Fruit fly (Drosophila melanogaster) whole organism, embryonic: ENCODE results near the gene CG8526.

Source experiments
- Abd-B ChIP-seq: fragments of 200-800 bp; sonication (Bioruptor generic); optimal IDR thresholded peaks from 2 replicates; lab custom pipeline; 2018; ENCODE audit warnings: missing biosample characterization, mild to moderate bottlenecking, missing genetic modification characterization, moderate library complexity
- Adf1 ChIP-seq: fragments of 200-800 bp; sonication (Bioruptor generic); IDR thresholded peaks from 2 replicates; pipeline ENCODE4 v1.3.6; 2022; ENCODE audit warnings: missing biosample characterization, missing genetic modification characterization
- CG10274 ChIP-seq: fragments of 200-800 bp; sonication (Bioruptor generic); optimal IDR thresholded peaks from 3 replicates; lab custom pipeline; 2017; ENCODE audit warnings: missing biosample characterization, mild to moderate bottlenecking, missing genetic modification characterization
- CG10431 ChIP-seq: fragments of 200-800 bp; sonication (Bioruptor generic); optimal IDR thresholded peaks from 3 replicates; lab custom pipeline; 2018; ENCODE audit warnings: missing biosample characterization, mild to moderate bottlenecking, missing genetic modification characterization
- CG10979 ChIP-seq: fragments of 200-800 bp; sonication (Bioruptor generic); optimal IDR thresholded peaks from 2 replicates; lab custom pipeline; 2018; ENCODE audit warnings: missing biosample characterization, mild to moderate bottlenecking, missing genetic modification characterization, moderate library complexity
- CG11093 ChIP-seq: fragments of 200-800 bp; sonication (Bioruptor generic); IDR thresholded peaks from 3 replicates; pipeline ENCODE4 v1.3.6; 2022; ENCODE audit warnings: missing biosample characterization, missing genetic modification characterization
- CG11560 ChIP-seq: fragments of 200-800 bp; sonication (Bioruptor generic); IDR thresholded peaks from 3 replicates; pipeline ENCODE4 v1.3.6; 2022; ENCODE audit warnings: missing biosample characterization, missing genetic modification characterization
- CG12391 ChIP-seq: fragments of 200-800 bp; sonication (Bioruptor generic); optimal IDR thresholded peaks from 3 replicates; lab custom pipeline; 2018; ENCODE audit warnings: missing biosample characterization, mild to moderate bottlenecking, missing genetic modification characterization, moderate library complexity
- CG13424 ChIP-seq: fragments of 200-800 bp; sonication (Bioruptor generic); optimal IDR thresholded peaks from 2 replicates; lab custom pipeline; 2019; ENCODE audit warnings: missing biosample characterization, mild to moderate bottlenecking, missing genetic modification characterization, moderate library complexity
- CG14667 ChIP-seq: fragments of 200-800 bp; sonication (Bioruptor generic); IDR thresholded peaks from 2 replicates; pipeline ENCODE4 v1.3.6; 2022; ENCODE audit warnings: missing biosample characterization, missing genetic modification characterization
- CG16863 ChIP-seq: fragments of 200-800 bp; sonication (Bioruptor generic); optimal IDR thresholded peaks from 3 replicates; lab custom pipeline; 2016; ENCODE audit warnings: missing biosample characterization, missing genetic modification characterization
- CG17359 ChIP-seq: fragments of 200-800 bp; sonication (Bioruptor generic); optimal IDR thresholded peaks from 3 replicates; lab custom pipeline; 2018; ENCODE audit warnings: missing biosample characterization, mild to moderate bottlenecking, missing genetic modification characterization, moderate library complexity
- CG2875 ChIP-seq: fragments of 200-800 bp; sonication (Bioruptor generic); optimal IDR thresholded peaks from 2 replicates; lab custom pipeline; 2017; ENCODE audit warnings: missing biosample characterization, mild to moderate bottlenecking, missing genetic modification characterization, missing genetic modification reagents
- CG6689 ChIP-seq: fragments of 200-800 bp; sonication (Bioruptor generic); IDR thresholded peaks from 2 replicates; pipeline ENCODE4 v1.3.6; 2022; ENCODE audit warnings: missing biosample characterization, missing genetic modification characterization
- CG6813 ChIP-seq: fragments of 200-800 bp; sonication (Bioruptor generic); optimal IDR thresholded peaks from 2 replicates; lab custom pipeline; 2017; ENCODE audit warnings: missing biosample characterization, missing genetic modification characterization, mild to moderate bottlenecking, moderate library complexity, missing genetic modification reagents
- CG7786 ChIP-seq: fragments of 200-800 bp; sonication (Bioruptor generic); optimal IDR thresholded peaks from 2 replicates; lab custom pipeline; 2016; ENCODE audit warnings: missing biosample characterization, missing genetic modification characterization
- CG7928 ChIP-seq: fragments of 200-800 bp; sonication (Bioruptor generic); optimal IDR thresholded peaks from 2 replicates; lab custom pipeline; 2017; ENCODE audit warnings: missing biosample characterization, mild to moderate bottlenecking, missing genetic modification characterization
- CG8281 ChIP-seq: fragments of 200-800 bp; sonication (Bioruptor generic); optimal IDR thresholded peaks from 2 replicates; lab custom pipeline; 2018; ENCODE audit warnings: missing biosample characterization, mild to moderate bottlenecking, missing genetic modification characterization, moderate library complexity
- CG8388 ChIP-seq: fragments of 200-800 bp; sonication (Bioruptor generic); optimal IDR thresholded peaks from 2 replicates; lab custom pipeline; 2019; ENCODE audit warnings: missing biosample characterization, mild to moderate bottlenecking, missing genetic modification characterization, moderate library complexity
- CG8765 ChIP-seq: fragments of 200-800 bp; sonication (Bioruptor generic); IDR thresholded peaks from 2 replicates; pipeline ENCODE4 v1.3.6; 2022; ENCODE audit warnings: missing biosample characterization, missing genetic modification characterization
- Drgx ChIP-seq: fragments of 200-800 bp; sonication (Bioruptor generic); IDR thresholded peaks from 2 replicates; pipeline ENCODE4 v1.3.6; 2022; ENCODE audit warnings: missing biosample characterization, missing genetic modification characterization
- Fer1 ChIP-seq: fragments of 200-800 bp; sonication (Bioruptor generic); optimal IDR thresholded peaks from 2 replicates; lab custom pipeline; 2017; ENCODE audit warnings: missing biosample characterization, mild to moderate bottlenecking, missing genetic modification characterization
- Gsc ChIP-seq: fragments of 200-800 bp; sonication (Bioruptor generic); IDR thresholded peaks from 2 replicates; pipeline ENCODE4 v1.3.6; 2022; ENCODE audit warnings: missing biosample characterization, missing genetic modification characterization
- HHEX ChIP-seq: fragments of 200-800 bp; sonication (Bioruptor generic); optimal IDR thresholded peaks from 3 replicates; lab custom pipeline; 2017; ENCODE audit warnings: missing biosample characterization, mild to moderate bottlenecking, missing genetic modification characterization, missing genetic modification reagents
- Hmr ChIP-seq: fragments of 200-800 bp; sonication (Bioruptor generic); optimal IDR thresholded peaks from 3 replicates; lab custom pipeline; 2017; ENCODE audit warnings: mild to moderate bottlenecking, missing biosample characterization, missing genetic modification reagents, missing genetic modification characterization
- Hsf ChIP-seq: fragments of 200-800 bp; sonication (Bioruptor generic); optimal IDR thresholded peaks from 3 replicates; lab custom pipeline; 2016; ENCODE audit warnings: missing biosample characterization, missing genetic modification characterization
- Mrtf ChIP-seq: fragments of 200-800 bp; sonication (Bioruptor generic); IDR thresholded peaks from 3 replicates; pipeline ENCODE4 v1.3.6; 2022; ENCODE audit warnings: missing biosample characterization, missing genetic modification characterization
- NC2β ChIP-seq: fragments of 200-800 bp; sonication (Bioruptor generic); optimal IDR thresholded peaks from 2 replicates; lab custom pipeline; 2016; ENCODE audit warnings: missing biosample characterization, missing genetic modification characterization
- NFAT ChIP-seq: fragments of 200-800 bp; sonication (Bioruptor generic); IDR thresholded peaks from 2 replicates; pipeline ENCODE4 v1.3.6; 2022; ENCODE audit warnings: missing biosample characterization, missing genetic modification characterization
- NK7.1 ChIP-seq: fragments of 200-800 bp; sonication (Bioruptor generic); optimal IDR thresholded peaks from 3 replicates; lab custom pipeline; 2016; ENCODE audit warnings: missing biosample characterization, missing genetic modification characterization
- NfI ChIP-seq: fragments of 200-800 bp; sonication (Bioruptor generic); optimal IDR thresholded peaks from 3 replicates; lab custom pipeline; 2018; ENCODE audit warnings: missing biosample characterization, mild to moderate bottlenecking, missing genetic modification characterization, moderate library complexity
- PHDP ChIP-seq: fragments of 200-800 bp; sonication (Bioruptor generic); optimal IDR thresholded peaks from 3 replicates; lab custom pipeline; 2018; ENCODE audit warnings: missing biosample characterization, mild to moderate bottlenecking, missing genetic modification characterization, moderate library complexity
- Tbp ChIP-seq: fragments of >200 bp; optimal IDR thresholded peaks from 2 replicates; lab custom pipeline; 2018; ENCODE audit warnings: missing biosample characterization, missing genetic modification characterization
- ato ChIP-seq: fragments of 200-800 bp; sonication (Bioruptor generic); IDR thresholded peaks from 2 replicates; pipeline ENCODE4 v1.3.6; 2022; ENCODE audit warnings: missing biosample characterization, missing genetic modification characterization; ENCODE audit not compliant: partially characterized antibody
- bab2 ChIP-seq: fragments of 200-800 bp; sonication (Bioruptor generic); optimal IDR thresholded peaks from 2 replicates; lab custom pipeline; 2016; ENCODE audit warnings: missing biosample characterization, missing genetic modification characterization
- crc ChIP-seq: fragments of 200-800 bp; sonication (Bioruptor generic); optimal IDR thresholded peaks from 2 replicates; lab custom pipeline; 2016; ENCODE audit warnings: missing biosample characterization, missing genetic modification characterization
- crp ChIP-seq, 2 experiments: fragments of 200-800 bp; sonication (Bioruptor generic); optimal IDR thresholded peaks; 2 replicates in 1 of 2; 3 replicates in 1 of 2; lab custom pipeline; 2017; ENCODE audit warnings: missing biosample characterization in 2 of 2, missing genetic modification characterization in 2 of 2, mild to moderate bottlenecking in 1 of 2, moderate library complexity in 1 of 2
- jumu ChIP-seq: fragments of 200-800 bp; sonication (Bioruptor generic); optimal IDR thresholded peaks from 3 replicates; lab custom pipeline; 2016; ENCODE audit warnings: missing biosample characterization, missing genetic modification characterization
- ken ChIP-seq: fragments of 200-800 bp; sonication (Bioruptor generic); IDR thresholded peaks from 3 replicates; pipeline ENCODE4 v1.3.6; 2022; ENCODE audit warnings: missing biosample characterization, missing genetic modification characterization
- lbe ChIP-seq: fragments of 200-800 bp; sonication (Bioruptor generic); optimal IDR thresholded peaks from 2 replicates; lab custom pipeline; 2016; ENCODE audit warnings: missing biosample characterization, mild to moderate bottlenecking, missing genetic modification characterization
- luna ChIP-seq: fragments of 200-800 bp; sonication (Bioruptor generic); optimal IDR thresholded peaks from 2 replicates; lab custom pipeline; 2016; ENCODE audit warnings: missing biosample characterization, missing genetic modification characterization
- mirr ChIP-seq: fragments of 200-800 bp; sonication (Bioruptor generic); optimal IDR thresholded peaks from 3 replicates; lab custom pipeline; 2018; ENCODE audit warnings: missing biosample characterization, mild to moderate bottlenecking, missing genetic modification characterization
- pita ChIP-seq: fragments of 200-800 bp; sonication (Bioruptor generic); optimal IDR thresholded peaks from 2 replicates; lab custom pipeline; 2017; ENCODE audit warnings: missing biosample characterization, mild to moderate bottlenecking, missing genetic modification characterization
- row ChIP-seq: fragments of 200-800 bp; sonication (Bioruptor generic); IDR thresholded peaks from 3 replicates; pipeline ENCODE4 v1.3.6; 2022; ENCODE audit warnings: missing biosample characterization, missing genetic modification characterization
- tap ChIP-seq: fragments of 200-800 bp; optimal IDR thresholded peaks from 3 replicates; lab custom pipeline; 2019; ENCODE audit warnings: missing biosample characterization, mild to moderate bottlenecking, missing genetic modification characterization, moderate library complexity
- tin ChIP-seq: fragments of 200-800 bp; sonication (Bioruptor generic); optimal IDR thresholded peaks from 3 replicates; lab custom pipeline; 2016; ENCODE audit warnings: missing biosample characterization, missing genetic modification characterization
- tna ChIP-seq: fragments of 200-800 bp; sonication (Bioruptor generic); IDR thresholded peaks from 2 replicates; pipeline ENCODE4 v1.3.6; 2022; ENCODE audit warnings: missing biosample characterization, missing genetic modification characterization; ENCODE audit not compliant: partially characterized antibody
- trem ChIP-seq: fragments of 200-800 bp; optimal IDR thresholded peaks from 3 replicates; lab custom pipeline; 2019; ENCODE audit warnings: missing biosample characterization, mild to moderate bottlenecking, missing genetic modification characterization, moderate library complexity
- wor ChIP-seq: fragments of 200-800 bp; sonication (Bioruptor generic); IDR thresholded peaks from 2 replicates; pipeline ENCODE4 v1.3.6; 2022; ENCODE audit warnings: missing biosample characterization, missing genetic modification characterization

CG8526 gene

dm6 chr3R:9800644-9801330 lies at the start of gene CG8526, which contains the start of gene CG9467:
Gene CG8526 (plus strand): TSS chr3R:9801280.
Gene CG9467 (minus strand): TSS chr3R:9801026.
- TF ChIP-seq Hmr (GFP tag; lab: Kevin White, UChicago) (peak; percentile 74), lbe (GFP tag; lab: Kevin White, UChicago) (peak; percentile 65), CG8765 (peak; percentile 51), Adf1 (no peak; the same call in 1 of the 2 replicates), tap (tag; lab: Kevin White, UChicago) (no peak), Drgx (GFP tag; lab: Robert Waterston, UW) (no peak), pita (GFP tag; lab: Kevin White, UChicago) (no peak), NFAT (peak; percentile 64), Tbp (GFP tag; lab: Kevin White, UChicago) (no peak), mirr (no peak), CG11093 (0 out of 3 replicates have a peak, but pooled peaks have one; percentile 41), CG7928 (GFP tag; lab: Kevin White, UChicago) (peak; percentile 76), HHEX (GFP tag; lab: Kevin White, UChicago) (peak; percentile 60), Hsf (GFP tag; lab: Kevin White, UChicago) (peak; percentile 60), crc (GFP tag; lab: Kevin White, UChicago) (no peak), crp (GFP tag; optimal IDR thresholded peaks at IDR 0.05; lab: Kevin White, UChicago) (peak in 1 of 2 experiments; percentile 15), CG8388 (GFP tag; lab: Kevin White, UChicago) (peak; percentile 68), CG8281 (tag; lab: Kevin White, UChicago) (no peak), CG2875 (GFP tag; lab: Kevin White, UChicago) (no peak), PHDP (tag; lab: Kevin White, UChicago) (peak; percentile 50), CG10431 (GFP tag; lab: Kevin White, UChicago) (no peak), CG13424 (peak; percentile 82), Gsc (GFP tag; lab: Robert Waterston, UW) (no peak), luna (GFP tag; lab: Kevin White, UChicago) (no peak), CG14667 (GFP tag; lab: Robert Waterston, UW) (peak; percentile 48), CG16863 (GFP tag; lab: Kevin White, UChicago) (no peak), ken (peak; percentile 35; the same call in 1 of the 3 replicates), tna (GFP tag; lab: Robert Waterston, UW) (no peak; the same call in 1 of the 2 replicates), NK7.1 (no peak), trem (tag; lab: Kevin White, UChicago) (peak; percentile 79), Mrtf (GFP tag; lab: Robert Waterston, UW) (0 out of 3 replicates have a peak, but pooled peaks have one; percentile 9), CG11560 (tag; lab: Robert Waterston, UW) (0 out of 3 replicates have a peak, but pooled peaks have one; percentile 43), jumu (GFP tag; lab: Kevin White, UChicago) (no peak), row (GFP tag; lab: Robert Waterston, UW) (peak; percentile 97), CG12391 (tag; lab: Kevin White, UChicago) (peak; percentile 82), tin (GFP tag; lab: Kevin White, UChicago) (peak; percentile 76), CG10979 (tag; lab: Kevin White, UChicago) (peak; percentile 38), ato (GFP tag; lab: Robert Waterston, UW) (no peak), CG17359 (tag; lab: Kevin White, UChicago) (peak; percentile 51), Abd-B (GFP tag; lab: Kevin White, UChicago) (peak; percentile 87), bab2 (peak; percentile 49), NfI (GFP tag; lab: Kevin White, UChicago) (peak; percentile 68), NC2β (no peak), Fer1 (peak; percentile 53), CG10274 (GFP tag; lab: Kevin White, UChicago) (no peak), CG6813 (GFP tag; lab: Kevin White, UChicago) (no peak), CG7786 (GFP tag; lab: Kevin White, UChicago) (no peak), wor (no peak), CG6689 (GFP tag; lab: Robert Waterston, UW) (peak; percentile 39; the same call in 1 of the 2 replicates)
